Fruit fly (Drosophila melanogaster) whole organism, embryonic: ENCODE data around the gene Hmt4-20.

Source experiments
- ATbp ChIP-seq: fragments of 200-800 bp; sonication (Bioruptor generic); optimal IDR thresholded peaks from 2 replicates; lab custom pipeline; 2017; ENCODE audit warnings: missing biosample characterization, mild to moderate bottlenecking, missing genetic modification characterization, missing genetic modification reagents
- Ada2b ChIP-seq: fragments of 200-800 bp; sonication (Bioruptor generic); IDR thresholded peaks from 2 replicates; pipeline ENCODE4 v1.3.6; 2022; ENCODE audit warnings: missing biosample characterization, missing genetic modification characterization
- CG10267 ChIP-seq: fragments of 200-800 bp; sonication (Bioruptor generic); optimal IDR thresholded peaks from 2 replicates; lab custom pipeline; 2018; ENCODE audit warnings: missing biosample characterization, mild to moderate bottlenecking, missing genetic modification characterization, moderate library complexity
- CG10274 ChIP-seq: fragments of 200-800 bp; sonication (Bioruptor generic); optimal IDR thresholded peaks from 3 replicates; lab custom pipeline; 2017; ENCODE audit warnings: missing biosample characterization, mild to moderate bottlenecking, missing genetic modification characterization
- CG10321 ChIP-seq: fragments of 200-800 bp; sonication (Bioruptor generic); IDR thresholded peaks from 2 replicates; pipeline ENCODE4 v1.3.6; 2022; ENCODE audit warnings: missing biosample characterization, missing genetic modification characterization
- CG12219 ChIP-seq: fragments of 200-800 bp; sonication (Bioruptor generic); optimal IDR thresholded peaks from 3 replicates; lab custom pipeline; 2018; ENCODE audit warnings: missing biosample characterization, mild to moderate bottlenecking, missing genetic modification characterization
- CG12659 ChIP-seq: fragments of 200-800 bp; sonication (Bioruptor generic); optimal IDR thresholded peaks from 3 replicates; lab custom pipeline; 2017; ENCODE audit warnings: mild to moderate bottlenecking, missing biosample characterization, missing genetic modification reagents, missing genetic modification characterization
- CG13287 ChIP-seq: fragments of 200-800 bp; sonication (Bioruptor generic); IDR thresholded peaks from 2 replicates; pipeline ENCODE4 v1.3.6; 2022; ENCODE audit warnings: missing biosample characterization, missing genetic modification characterization; ENCODE audit not compliant: partially characterized antibody
- CG13424 ChIP-seq: fragments of 200-800 bp; sonication (Bioruptor generic); optimal IDR thresholded peaks from 2 replicates; lab custom pipeline; 2019; ENCODE audit warnings: missing biosample characterization, mild to moderate bottlenecking, missing genetic modification characterization, moderate library complexity
- CG1529 ChIP-seq: fragments of 200-800 bp; sonication (Bioruptor generic); optimal IDR thresholded peaks from 3 replicates; lab custom pipeline; 2018; ENCODE audit warnings: missing biosample characterization, missing genetic modification characterization
- CG15696 ChIP-seq: fragments of 200-800 bp; sonication (Bioruptor generic); optimal IDR thresholded peaks from 2 replicates; lab custom pipeline; 2019; ENCODE audit warnings: missing biosample characterization, mild to moderate bottlenecking, missing genetic modification characterization, moderate library complexity
- CG17328 ChIP-seq: fragments of 200-800 bp; sonication (Bioruptor generic); IDR thresholded peaks from 2 replicates; pipeline ENCODE4 v1.3.6; 2022; ENCODE audit warnings: missing biosample characterization, missing genetic modification characterization
- CG17829 ChIP-seq: fragments of 200-800 bp; optimal IDR thresholded peaks from 2 replicates; lab custom pipeline; 2019; ENCODE audit warnings: missing biosample characterization, mild to moderate bottlenecking, missing genetic modification characterization, moderate library complexity
- CG2678 ChIP-seq: fragments of 200-800 bp; sonication (Bioruptor generic); optimal IDR thresholded peaks from 3 replicates; lab custom pipeline; 2019; ENCODE audit warnings: missing biosample characterization, mild to moderate bottlenecking, missing genetic modification characterization, moderate library complexity
- CG31224 ChIP-seq: fragments of 200-800 bp; sonication (Bioruptor generic); IDR thresholded peaks from 2 replicates; pipeline ENCODE4 v1.3.6; 2022; ENCODE audit warnings: missing biosample characterization, missing genetic modification characterization
- CG33213 ChIP-seq: fragments of 200-800 bp; sonication (Bioruptor generic); optimal IDR thresholded peaks from 3 replicates; lab custom pipeline; 2016; ENCODE audit warnings: missing biosample characterization, missing genetic modification characterization
- CG5180 ChIP-seq: fragments of 200-800 bp; sonication (Bioruptor generic); optimal IDR thresholded peaks from 3 replicates; lab custom pipeline; 2017; ENCODE audit warnings: missing biosample characterization, missing genetic modification characterization, mild to moderate bottlenecking, moderate library complexity, missing genetic modification reagents
- CG7786 ChIP-seq: fragments of 200-800 bp; sonication (Bioruptor generic); optimal IDR thresholded peaks from 2 replicates; lab custom pipeline; 2016; ENCODE audit warnings: missing biosample characterization, missing genetic modification characterization
- CG8290 ChIP-seq, 3 experiments: fragments of 200-800 bp; sonication (Bioruptor generic); optimal IDR thresholded peaks; 2 replicates each; lab custom pipeline; 2016 to 2019; ENCODE audit warnings: missing biosample characterization in 3 of 3, missing genetic modification characterization in 3 of 3, mild to moderate bottlenecking in 2 of 3, moderate library complexity in 1 of 3
- CG9215 ChIP-seq: fragments of 200-800 bp; sonication (Bioruptor generic); IDR thresholded peaks from 2 replicates; pipeline ENCODE4 v1.3.6; 2022; ENCODE audit warnings: missing biosample characterization, missing genetic modification characterization
- D ChIP-seq, 2 experiments: fragments of 200-800 bp in 1 of 2; fragments of >200 bp in 1 of 2; sonication (Bioruptor generic) in 1 of 2; optimal IDR thresholded peaks; 2 replicates in 1 of 2; 3 replicates in 1 of 2; lab custom pipeline; 2017; ENCODE audit warnings: mild to moderate bottlenecking in 1 of 2, missing biosample characterization in 1 of 2, missing genetic modification characterization in 1 of 2, missing genetic modification reagents in 1 of 2
- D19B ChIP-seq: fragments of 200-800 bp; sonication (Bioruptor generic); optimal IDR thresholded peaks from 2 replicates; lab custom pipeline; 2017; ENCODE audit warnings: missing biosample characterization, mild to moderate bottlenecking, missing genetic modification characterization
- Ets97D ChIP-seq: fragments of 200-800 bp; sonication (Bioruptor generic); optimal IDR thresholded peaks from 3 replicates; lab custom pipeline; 2016; ENCODE audit warnings: missing biosample characterization, missing genetic modification characterization
- Fer1 ChIP-seq: fragments of 200-800 bp; sonication (Bioruptor generic); optimal IDR thresholded peaks from 2 replicates; lab custom pipeline; 2017; ENCODE audit warnings: missing biosample characterization, mild to moderate bottlenecking, missing genetic modification characterization
- HLH3B ChIP-seq: fragments of 200-800 bp; sonication (Bioruptor generic); IDR thresholded peaks from 2 replicates; pipeline ENCODE4 v1.3.6; 2022; ENCODE audit warnings: missing biosample characterization, missing genetic modification characterization
- Jarid2 ChIP-seq: fragments of 200-800 bp; sonication (Bioruptor generic); optimal IDR thresholded peaks from 3 replicates; lab custom pipeline; 2017; ENCODE audit warnings: mild to moderate bottlenecking, missing biosample characterization, missing genetic modification reagents, missing genetic modification characterization
- Mad ChIP-seq: fragments of 200-800 bp; sonication (Bioruptor generic); optimal IDR thresholded peaks from 2 replicates; lab custom pipeline; 2016; ENCODE audit warnings: missing biosample characterization, missing genetic modification characterization
- Optix ChIP-seq: fragments of 200-800 bp; sonication (Bioruptor generic); IDR thresholded peaks from 3 replicates; pipeline ENCODE4 v1.3.6; 2022; ENCODE audit warnings: missing biosample characterization, missing genetic modification characterization
- Rfx ChIP-seq: fragments of 200-800 bp; sonication (Bioruptor generic); IDR thresholded peaks from 2 replicates; pipeline ENCODE4 v1.3.6; 2022; ENCODE audit warnings: missing biosample characterization, missing genetic modification characterization
- Ssrp ChIP-seq: fragments of 200-800 bp; sonication (Bioruptor generic); optimal IDR thresholded peaks from 2 replicates; lab custom pipeline; 2018; ENCODE audit warnings: missing biosample characterization, mild to moderate bottlenecking, missing genetic modification characterization, moderate library complexity
- al ChIP-seq: fragments of 200-800 bp; sonication (Bioruptor generic); IDR thresholded peaks from 2 replicates; pipeline ENCODE4 v1.3.6; 2022; ENCODE audit warnings: missing biosample characterization, missing genetic modification characterization
- ara ChIP-seq: fragments of 200-800 bp; sonication (Bioruptor generic); IDR thresholded peaks from 2 replicates; pipeline ENCODE4 v1.3.6; 2022; ENCODE audit warnings: missing biosample characterization, missing genetic modification characterization
- az2 ChIP-seq: fragments of 200-800 bp; sonication (Bioruptor generic); optimal IDR thresholded peaks from 3 replicates; lab custom pipeline; 2016; ENCODE audit warnings: missing biosample characterization, missing genetic modification characterization
- cg ChIP-seq: fragments of 200-800 bp; sonication (Bioruptor generic); optimal IDR thresholded peaks from 3 replicates; lab custom pipeline; 2019; ENCODE audit warnings: missing biosample characterization, mild to moderate bottlenecking, missing genetic modification characterization, moderate library complexity
- chn ChIP-seq: fragments of 200-800 bp; sonication (Bioruptor generic); optimal IDR thresholded peaks from 2 replicates; lab custom pipeline; 2016; ENCODE audit warnings: missing biosample characterization, missing genetic modification characterization
- croc ChIP-seq: fragments of 200-800 bp; sonication (Bioruptor generic); conservative IDR thresholded peaks from 3 replicates; pipeline ENCODE4 v1.3.6; 2022; ENCODE audit warnings: missing biosample characterization, missing genetic modification characterization
- fd3F ChIP-seq: fragments of 200-800 bp; sonication (Bioruptor generic); optimal IDR thresholded peaks from 2 replicates; lab custom pipeline; 2018; ENCODE audit warnings: missing biosample characterization, mild to moderate bottlenecking, missing genetic modification characterization, moderate library complexity
- grau ChIP-seq: fragments of 200-800 bp; optimal IDR thresholded peaks from 3 replicates; lab custom pipeline; 2019; ENCODE audit warnings: missing biosample characterization, mild to moderate bottlenecking, missing genetic modification characterization, moderate library complexity
- hkb ChIP-seq, 2 experiments: fragments of 200-800 bp in 1 of 2; fragments of >200 bp in 1 of 2; sonication (Bioruptor generic) in 1 of 2; IDR thresholded peaks in 1 of 2; optimal IDR thresholded peaks in 1 of 2; 2 replicates each; pipeline versions ENCODE4 v1.3.6 to Lab custom; 2017 to 2022; ENCODE audit warnings: missing biosample characterization in 1 of 2, missing genetic modification characterization in 1 of 2
- nerfin-1 ChIP-seq: fragments of 200-800 bp; sonication (Bioruptor generic); optimal IDR thresholded peaks from 3 replicates; lab custom pipeline; 2019; ENCODE audit warnings: missing biosample characterization, mild to moderate bottlenecking, missing genetic modification characterization, moderate library complexity
- pan ChIP-seq, 4 experiments: fragments of >200 bp in 3 of 4; fragments of 200-800 bp in 1 of 4; sonication (Bioruptor generic) in 1 of 4; optimal IDR thresholded peaks in 3 of 4; IDR thresholded peaks in 1 of 4; 2 replicates each; pipeline versions ENCODE4 v1.3.6 to Lab custom; 2017 to 2022; ENCODE audit warnings: missing biosample characterization in 2 of 4, missing genetic modification characterization in 2 of 4, mixed read lengths in 1 of 4
- phol ChIP-seq: fragments of 200-800 bp; sonication (Bioruptor generic); optimal IDR thresholded peaks from 3 replicates; lab custom pipeline; 2018; ENCODE audit warnings: missing biosample characterization, mild to moderate bottlenecking, missing genetic modification characterization, moderate library complexity
- pnt ChIP-seq: fragments of 200-800 bp; sonication (Bioruptor generic); optimal IDR thresholded peaks from 3 replicates; lab custom pipeline; 2016; ENCODE audit warnings: missing biosample characterization, missing genetic modification characterization
- sens ChIP-seq: fragments of 200-800 bp; sonication (Bioruptor generic); peaks from one replicate; lab custom pipeline; 2016; ENCODE audit warnings: missing biosample characterization, missing genetic modification characterization
- sens-2 ChIP-seq: fragments of 200-800 bp; sonication (Bioruptor generic); IDR thresholded peaks from 2 replicates; pipeline ENCODE4 v1.3.6; 2022; ENCODE audit warnings: missing biosample characterization, missing genetic modification characterization
- tup ChIP-seq: fragments of 200-800 bp; sonication (Bioruptor generic); optimal IDR thresholded peaks from 2 replicates; lab custom pipeline; 2016; ENCODE audit warnings: missing biosample characterization, mild to moderate bottlenecking, missing genetic modification characterization, moderate library complexity
- tx ChIP-seq: fragments of 200-800 bp; sonication (Bioruptor generic); optimal IDR thresholded peaks from 2 replicates; lab custom pipeline; 2016; ENCODE audit warnings: missing biosample characterization, missing genetic modification characterization
- unpg ChIP-seq: fragments of 200-800 bp; sonication (Bioruptor generic); optimal IDR thresholded peaks from 3 replicates; lab custom pipeline; 2018; ENCODE audit warnings: missing biosample characterization, mild to moderate bottlenecking, missing genetic modification characterization, moderate library complexity

Hmt4-20 gene

dm6 chrX:618583-618982 lies 37.2 kb downstream of the Hmt4-20 start (continued):
- peak; percentile 17; the same call in 1 of the 2 replicates for TF ChIP-seq CG17328 (GFP tag; lab: Robert Waterston, UW)
- no peak for TF ChIP-seq Jarid2
- no peak for TF ChIP-seq sens-2 (GFP tag; lab: Robert Waterston, UW)
- no peak for TF ChIP-seq CG13287 (GFP tag; lab: Robert Waterston, UW)
- no peak for TF ChIP-seq CG10267
- TF ChIP-seq croc (GFP tag; lab: Robert Waterston, UW) = no peak
- TF ChIP-seq Mad (GFP tag; lab: Kevin White, UChicago) = no peak
- peak; percentile 3 for TF ChIP-seq unpg (GFP tag; lab: Kevin White, UChicago)
- TF ChIP-seq hkb (optimal IDR thresholded peaks at IDR 0.05; lab: Kevin White, UChicago) = no peak
- 0 out of 2 replicates have a peak, but pooled peaks have one; percentile 28 for TF ChIP-seq hkb (GFP tag; IDR thresholded peaks at IDR 0.05; lab: Robert Waterston, UW)
- no peak for TF ChIP-seq nerfin-1 (tag; lab: Kevin White, UChicago)
- 0 out of 3 replicates have a peak, but pooled peaks have one; percentile 26 for TF ChIP-seq Optix (GFP tag; lab: Robert Waterston, UW)
- no peak for TF ChIP-seq CG10321
- peak; percentile 17 for TF ChIP-seq chn (GFP tag; lab: Kevin White, UChicago)
- 0 out of 2 replicates have a peak, but pooled peaks have one; percentile 10 for TF ChIP-seq al
- peak; percentile 72 for TF ChIP-seq sens
- TF ChIP-seq tx (GFP tag; lab: Kevin White, UChicago) = peak; percentile 33
- peak; percentile 3 for TF ChIP-seq Fer1 (GFP tag; lab: Kevin White, UChicago)
- TF ChIP-seq Ets97D = peak; percentile 7
- peak; percentile 3 for TF ChIP-seq CG5180 (GFP tag; lab: Kevin White, UChicago)
- TF ChIP-seq CG2678 = peak; percentile 47
- peak; percentile 11 for TF ChIP-seq CG12219 (GFP tag; lab: Kevin White, UChicago)
- TF ChIP-seq CG15696 = peak; percentile 14
- peak; percentile 11 for TF ChIP-seq CG13424 (tag; lab: Kevin White, UChicago)
- TF ChIP-seq phol (tag; lab: Kevin White, UChicago) = peak; percentile 34
- TF ChIP-seq pan (optimal IDR thresholded peaks at IDR 0.05; lab: Kevin White, UChicago) = no peak
- TF ChIP-seq pan (GFP tag; optimal IDR thresholded peaks at IDR 0.05 in 1 of 2, IDR thresholded peaks at IDR 0.05 in 1 of 2) = no peak
- TF ChIP-seq pnt = peak; percentile 29
- TF ChIP-seq D19B = peak; percentile 9
- peak; percentile 7 for TF ChIP-seq CG17829 (tag; lab: Kevin White, UChicago)
- TF ChIP-seq CG31224 (GFP tag; lab: Robert Waterston, UW) = no peak
- TF ChIP-seq CG10274 (GFP tag; lab: Kevin White, UChicago) = peak; percentile 98
- TF ChIP-seq CG7786 (GFP tag; lab: Kevin White, UChicago) = peak; percentile 53
- TF ChIP-seq HLH3B (GFP tag; lab: Robert Waterston, UW) = 0 out of 2 replicates have a peak, but pooled peaks have one; percentile 21
- no peak for TF ChIP-seq CG1529 (GFP tag; lab: Kevin White, UChicago)
- peak; percentile 24; the same call in 1 of the 2 replicates for TF ChIP-seq Rfx (GFP tag; lab: Robert Waterston, UW)
- no peak for TF ChIP-seq ara (GFP tag; lab: Robert Waterston, UW)
- TF ChIP-seq cg (GFP tag; lab: Kevin White, UChicago) = no peak
- TF ChIP-seq az2 = peak; percentile 40
- no peak for TF ChIP-seq fd3F (GFP tag; lab: Kevin White, UChicago)
- TF ChIP-seq D (optimal IDR thresholded peaks at IDR 0.05; lab: Kevin White, UChicago) = no peak
- TF ChIP-seq D (GFP tag; optimal IDR thresholded peaks at IDR 0.05; lab: Kevin White, UChicago) = peak; percentile 25
- no peak for TF ChIP-seq CG8290 (GFP tag; optimal IDR thresholded peaks at IDR 0.05; lab: Kevin White, UChicago)
- TF ChIP-seq CG8290 (tag; optimal IDR thresholded peaks at IDR 0.05; lab: Kevin White, UChicago) = peak in 1 of 2 experiments; percentile 27
- peak; percentile 18 for TF ChIP-seq ATbp (GFP tag; lab: Kevin White, UChicago)
- peak; percentile 28 for TF ChIP-seq Ssrp (tag; lab: Kevin White, UChicago)
- TF ChIP-seq Ada2b = 0 out of 2 replicates have a peak, but pooled peaks have one; percentile 16
- 0 out of 2 replicates have a peak, but pooled peaks have one; percentile 15 for TF ChIP-seq CG9215 (GFP tag; lab: Robert Waterston, UW)
- TF ChIP-seq tup (GFP tag; lab: Kevin White, UChicago) = no peak
- peak; percentile 45 for TF ChIP-seq grau (tag; lab: Kevin White, UChicago)
- no peak for TF ChIP-seq CG33213 (GFP tag; lab: Kevin White, UChicago)
- TF ChIP-seq CG12659 (GFP tag; lab: Kevin White, UChicago) = peak; percentile 3
